Worm (Caenorhabditis elegans) whole organism, late embryonic: ENCODE measurements around the gene C06A12.19.

Experiments
- T23F11.4 ChIP-seq: fragments of 200-800 bp; sonication (Bioruptor generic); optimal IDR thresholded peaks from 2 replicates; lab custom pipeline; 2018; ENCODE audit warnings: mild to moderate bottlenecking, missing genetic modification characterization, missing compliant biosample characterization
- ama-1 ChIP-seq: fragments of 150-350 bp; optimal IDR thresholded peaks from 2 replicates; lab custom pipeline; 2014
- ceh-48 ChIP-seq: sonication (generic microtip); optimal IDR thresholded peaks from 2 replicates; lab custom pipeline; 2016; ENCODE audit warnings: missing genetic modification characterization, inconsistent platforms, missing compliant biosample characterization
- elt-4 ChIP-seq: sonication (generic microtip); optimal IDR thresholded peaks from 2 replicates; lab custom pipeline; 2016; ENCODE audit warnings: missing genetic modification characterization, missing compliant biosample characterization
- fkh-10 ChIP-seq: fragments of 150-350 bp; optimal IDR thresholded peaks from 2 replicates; lab custom pipeline; 2014; ENCODE audit warnings: missing biosample characterization, missing genetic modification reagents, missing genetic modification characterization
- hlh-8 ChIP-seq: sonication (generic microtip); optimal IDR thresholded peaks from 2 replicates; lab custom pipeline; 2016; ENCODE audit warnings: missing genotype, missing genetic modification characterization, missing compliant biosample characterization
- nfya-1 ChIP-seq: sonication (generic microtip); optimal IDR thresholded peaks from 2 replicates; lab custom pipeline; 2017; ENCODE audit warnings: missing genetic modification characterization, mild to moderate bottlenecking, missing compliant biosample characterization, antibody characterized with exemption, moderate library complexity
- pqm-1 ChIP-seq: sonication (generic microtip); optimal IDR thresholded peaks from 2 replicates; lab custom pipeline; 2016; ENCODE audit warnings: missing genetic modification characterization, missing compliant biosample characterization

ce11 chrIV:17431287-17431686, 8.6 kb downstream of the C06A12.19 start, which contains the start of gene lact-6:
- no peak for TF ChIP-seq pqm-1 (tag; lab: Kevin White, UChicago)
- no peak for TF ChIP-seq nfya-1 (tag; lab: Kevin White, UChicago)
- TF ChIP-seq ama-1 (lab: Kevin White, UChicago) = no peak
- no peak for TF ChIP-seq fkh-10
- TF ChIP-seq elt-4 = no peak
- no peak for TF ChIP-seq T23F11.4
- no peak for TF ChIP-seq ceh-48 (tag; lab: Kevin White, UChicago)
- no peak for TF ChIP-seq hlh-8 (tag; lab: Kevin White, UChicago)
